Worm (Caenorhabditis elegans) whole organism, L2 larva: ENCODE results near the gene C16A3.5.

Source experiments
- C34F6.9 ChIP-seq: fragments of 150-350 bp; optimal IDR thresholded peaks from 2 replicates; lab custom pipeline; 2014; ENCODE audit warnings: missing biosample characterization, missing genetic modification characterization
- F13H6.1 ChIP-seq: sonication (generic microtip); optimal IDR thresholded peaks from 2 replicates; lab custom pipeline; 2016; ENCODE audit warnings: missing genetic modification characterization, missing compliant biosample characterization
- Y55F3AM.14 ChIP-seq: fragments of 200-800 bp; sonication (Bioruptor generic); optimal IDR thresholded peaks from 2 replicates; lab custom pipeline; 2018; ENCODE audit warnings: mild to moderate bottlenecking, missing genetic modification characterization, missing compliant biosample characterization
- ZK546.5 ChIP-seq: sonication (generic microtip); optimal IDR thresholded peaks from 2 replicates; lab custom pipeline; 2017; ENCODE audit warnings: missing biosample characterization, missing genetic modification characterization
- aly-2 ChIP-seq: fragments of 150-350 bp; optimal IDR thresholded peaks from 2 replicates; lab custom pipeline; 2014; ENCODE audit warnings: missing biosample characterization, missing genetic modification characterization
- ama-1 ChIP-seq: fragments of 150-350 bp; optimal IDR thresholded peaks from 2 replicates; lab custom pipeline; 2018; ENCODE audit warnings: inconsistent platforms
- blmp-1 ChIP-seq: sonication (generic microtip); optimal IDR thresholded peaks from 2 replicates; lab custom pipeline; 2017; ENCODE audit warnings: missing genetic modification characterization, mild to moderate bottlenecking, missing compliant biosample characterization, antibody characterized with exemption, moderate library complexity; ENCODE audit not compliant: insufficient read depth
- ceh-16 ChIP-seq: fragments of 150-350 bp; optimal IDR thresholded peaks from 2 replicates; lab custom pipeline; 2014; ENCODE audit warnings: missing biosample characterization, missing genetic modification characterization
- ceh-82 ChIP-seq: fragments of 150-350 bp; optimal IDR thresholded peaks from 2 replicates; lab custom pipeline; 2014; ENCODE audit warnings: missing biosample characterization, missing genetic modification characterization
- crh-2 ChIP-seq: sonication (generic microtip); optimal IDR thresholded peaks from 2 replicates; lab custom pipeline; 2017; ENCODE audit warnings: missing biosample characterization, missing genetic modification characterization
- dmd-4 ChIP-seq: sonication (generic microtip); optimal IDR thresholded peaks from 2 replicates; lab custom pipeline; 2017; ENCODE audit warnings: missing biosample characterization, missing genetic modification characterization
- egl-27 ChIP-seq: sonication (generic microtip); optimal IDR thresholded peaks from 3 replicates; lab custom pipeline; 2017; ENCODE audit warnings: missing biosample characterization, missing genetic modification reagents, missing genetic modification characterization
- elt-1 ChIP-seq: fragments of 150-350 bp; optimal IDR thresholded peaks from 2 replicates; lab custom pipeline; 2014; ENCODE audit warnings: missing biosample characterization, missing genetic modification characterization
- elt-3 ChIP-seq: sonication (generic microtip); optimal IDR thresholded peaks from 2 replicates; lab custom pipeline; 2017; ENCODE audit warnings: missing biosample characterization, missing genetic modification characterization
- fos-1 ChIP-seq: fragments of 150-350 bp; optimal IDR thresholded peaks from 2 replicates; lab custom pipeline; 2014; ENCODE audit warnings: missing biosample characterization, missing genetic modification characterization
- gmeb-1 ChIP-seq: fragments of 150-350 bp; optimal IDR thresholded peaks from 2 replicates; lab custom pipeline; 2014; ENCODE audit warnings: missing biosample characterization, missing genetic modification characterization
- lin-11 ChIP-seq: fragments of 150-350 bp; sonication (generic microtip); optimal IDR thresholded peaks from 2 replicates; lab custom pipeline; 2014; ENCODE audit warnings: missing biosample characterization, missing genetic modification characterization, inconsistent platforms, mixed read lengths
- lin-39 ChIP-seq: fragments of 150-350 bp; optimal IDR thresholded peaks from 2 replicates; lab custom pipeline; 2014; ENCODE audit warnings: missing biosample characterization, missing genetic modification reagents, missing genetic modification characterization
- lsy-2 ChIP-seq, 2 experiments: fragments of 150-350 bp in 1 of 2; sonication (generic microtip) in 1 of 2; optimal IDR thresholded peaks; 2 replicates each; lab custom pipeline; 2014 to 2017; ENCODE audit warnings: missing biosample characterization in 2 of 2, missing genetic modification characterization in 2 of 2
- mab-5 ChIP-seq: fragments of 150-350 bp; optimal IDR thresholded peaks from 2 replicates; lab custom pipeline; 2014; ENCODE audit warnings: missing biosample characterization, missing genetic modification characterization
- mbf-1 ChIP-seq: sonication (generic microtip); optimal IDR thresholded peaks from 2 replicates; lab custom pipeline; 2017; ENCODE audit warnings: missing biosample characterization, missing genetic modification characterization
- mdl-1 ChIP-seq, 2 experiments: fragments of 150-350 bp in 1 of 2; sonication (generic microtip) in 1 of 2; optimal IDR thresholded peaks; 2 replicates each; lab custom pipeline; 2017; ENCODE audit warnings: missing biosample characterization in 2 of 2, missing genetic modification characterization in 2 of 2
- nhr-129 ChIP-seq: fragments of 150-350 bp; optimal IDR thresholded peaks from 2 replicates; lab custom pipeline; 2014; ENCODE audit warnings: missing biosample characterization, missing genetic modification characterization
- nhr-21 ChIP-seq: fragments of 150-350 bp; optimal IDR thresholded peaks from 2 replicates; lab custom pipeline; 2014; ENCODE audit warnings: missing biosample characterization, missing genetic modification characterization
- nhr-23 ChIP-seq: fragments of 150-350 bp; optimal IDR thresholded peaks from 2 replicates; lab custom pipeline; 2014; ENCODE audit warnings: missing biosample characterization, missing genetic modification reagents, missing genetic modification characterization
- nhr-25 ChIP-seq: fragments of 150-350 bp; sonication (generic microtip); optimal IDR thresholded peaks from 3 replicates; lab custom pipeline; 2014; ENCODE audit warnings: missing biosample characterization, missing genetic modification characterization
- peb-1 ChIP-seq: fragments of 150-350 bp; optimal IDR thresholded peaks from 2 replicates; lab custom pipeline; 2014; ENCODE audit warnings: missing biosample characterization, missing genetic modification characterization
- skn-1 ChIP-seq: sonication (generic microtip); optimal IDR thresholded peaks from 2 replicates; lab custom pipeline; 2017; ENCODE audit warnings: missing biosample characterization, missing genetic modification characterization
- sma-3 ChIP-seq: sonication (generic microtip); optimal IDR thresholded peaks from 2 replicates; lab custom pipeline; 2016; ENCODE audit warnings: missing genetic modification reagents, missing genetic modification characterization, missing compliant biosample characterization
- sma-9 ChIP-seq, 2 experiments: fragments of 150-350 bp in 1 of 2; sonication (generic microtip) in 1 of 2; optimal IDR thresholded peaks; 2 replicates each; lab custom pipeline; 2014 to 2016; ENCODE audit warnings: missing genetic modification characterization in 2 of 2, mild to moderate bottlenecking in 1 of 2, missing biosample characterization in 1 of 2, missing compliant biosample characterization in 1 of 2, missing genetic modification reagents in 1 of 2, moderate library complexity in 1 of 2
- snpc-4 ChIP-seq: fragments of 150-350 bp; optimal IDR thresholded peaks from 2 replicates; lab custom pipeline; 2014; ENCODE audit warnings: missing biosample characterization, missing genetic modification characterization
- unc-39 ChIP-seq: fragments of 150-350 bp; optimal IDR thresholded peaks from 2 replicates; lab custom pipeline; 2014; ENCODE audit warnings: missing biosample characterization, missing genetic modification characterization
- unc-55 ChIP-seq: fragments of 150-350 bp; sonication (generic microtip); optimal IDR thresholded peaks from 3 replicates; lab custom pipeline; 2014; ENCODE audit warnings: missing biosample characterization, missing genetic modification reagents, missing genetic modification characterization
- unc-62 ChIP-seq: fragments of 150-350 bp; optimal IDR thresholded peaks from 2 replicates; lab custom pipeline; 2014; ENCODE audit warnings: missing biosample characterization, missing genetic modification reagents, missing genetic modification characterization
- zag-1 ChIP-seq: fragments of 150-350 bp; optimal IDR thresholded peaks from 2 replicates; lab custom pipeline; 2014; ENCODE audit warnings: missing biosample characterization, missing genetic modification characterization
- ztf-1 ChIP-seq: fragments of 200-800 bp; sonication (Bioruptor generic); conservative IDR thresholded peaks from 2 replicates; pipeline ENCODE4 v1.3.6; 2022; ENCODE audit warnings: missing genetic modification characterization, missing compliant biosample characterization
- ztf-4 ChIP-seq: fragments of 150-350 bp; optimal IDR thresholded peaks from 2 replicates; lab custom pipeline; 2014; ENCODE audit warnings: missing biosample characterization, missing genetic modification characterization

The C16A3.5 gene

ce11 chrIII:6360114-6360513 is 20.5 kb upstream of the C16A3.5 start (continued):
- TF ChIP-seq sma-3 (GFP tag; lab: Kevin White, UChicago): no peak
- TF ChIP-seq crh-2 (tag; lab: Kevin White, UChicago): no peak
- TF ChIP-seq aly-2: no peak
- peak; percentile 34 for TF ChIP-seq nhr-25 (tag; lab: Kevin White, UChicago)
- TF ChIP-seq mab-5: peak; percentile 8
- peak; percentile 74 for TF ChIP-seq nhr-129 (tag; lab: Kevin White, UChicago)
- no peak for TF ChIP-seq mbf-1 (tag; lab: Kevin White, UChicago)
- TF ChIP-seq ZK546.5: no peak
- TF ChIP-seq mdl-1 (tag; optimal IDR thresholded peaks at IDR 0.05; lab: Kevin White, UChicago): peak in 1 of 2 experiments; percentile 1
- TF ChIP-seq ceh-16 (tag; lab: Kevin White, UChicago): no peak
- no peak for TF ChIP-seq zag-1 (tag; lab: Kevin White, UChicago)
- TF ChIP-seq unc-39: no peak
- TF ChIP-seq blmp-1 (tag; lab: Kevin White, UChicago): peak; percentile 31
- no peak for TF ChIP-seq snpc-4 (tag; lab: Kevin White, UChicago)
- TF ChIP-seq egl-27 (tag; lab: Kevin White, UChicago): no peak

- TF ChIP-seq unc-55 (GFP tag; lab: Kevin White, UChicago) (no peak), lsy-2 (tag; optimal IDR thresholded peaks at IDR 0.05; lab: Kevin White, UChicago) (peak in 1 of 2 experiments; percentile 35), nhr-21 (tag; lab: Kevin White, UChicago) (peak; percentile 41), blmp-1 (tag; lab: Kevin White, UChicago) (peak; percentile 89), nhr-25 (tag; lab: Kevin White, UChicago) (peak; percentile 42), mdl-1 (tag; optimal IDR thresholded peaks at IDR 0.05; lab: Kevin White, UChicago) (peak in 1 of 2 experiments; percentile 24), nhr-129 (tag; lab: Kevin White, UChicago) (peak; percentile 73), sma-3 (GFP tag; lab: Kevin White, UChicago) (peak; percentile 16), sma-9 (GFP tag; optimal IDR thresholded peaks at IDR 0.05; lab: Kevin White, UChicago) (peak; percentile 73), sma-9 (tag; optimal IDR thresholded peaks at IDR 0.05; lab: Kevin White, UChicago) (no peak), elt-1 (tag; lab: Kevin White, UChicago) (no peak), egl-27 (tag; lab: Kevin White, UChicago) (peak; percentile 24)
Observed at ce11 chrIII:6360825-6361224, 19.7 kb upstream of the C16A3.5 start.

ce11 chrIII:6361560-6361959 is 19.0 kb upstream of the C16A3.5 start:
- TF ChIP-seq lin-11 (no peak), aly-2 (no peak), skn-1 (tag; lab: Kevin White, UChicago) (peak; percentile 58), peb-1 (tag; lab: Kevin White, UChicago) (no peak), fos-1 (tag; lab: Kevin White, UChicago) (peak; percentile 78), nhr-129 (tag; lab: Kevin White, UChicago) (peak; percentile 9), ztf-4 (tag; lab: Kevin White, UChicago) (no peak), crh-2 (tag; lab: Kevin White, UChicago) (peak; percentile 53), nhr-23 (tag; lab: Kevin White, UChicago) (no peak), ztf-1 (GFP tag; lab: Robert Waterston, UW) (no peak), lin-39 (tag; lab: Kevin White, UChicago) (no peak), mdl-1 (tag; optimal IDR thresholded peaks at IDR 0.05; lab: Kevin White, UChicago) (peak in 1 of 2 experiments; percentile 16), gmeb-1 (peak; percentile 29), sma-3 (GFP tag; lab: Kevin White, UChicago) (peak; percentile 5), snpc-4 (tag; lab: Kevin White, UChicago) (no peak), unc-62 (GFP tag; lab: Kevin White, UChicago) (no peak), Y55F3AM.14 (no peak), F13H6.1 (peak; percentile 15), sma-9 (GFP tag; optimal IDR thresholded peaks at IDR 0.05; lab: Kevin White, UChicago) (peak; percentile 58), sma-9 (tag; optimal IDR thresholded peaks at IDR 0.05; lab: Kevin White, UChicago) (no peak), elt-3 (tag; lab: Kevin White, UChicago) (no peak), mbf-1 (tag; lab: Kevin White, UChicago) (no peak)
- TF ChIP-seq, all 48 proteins: peak for 9

- no peak for TF ChIP-seq ztf-1 (GFP tag; lab: Robert Waterston, UW)
- peak; percentile 69 for TF ChIP-seq ztf-4 (tag; lab: Kevin White, UChicago)
- peak; percentile 42 for TF ChIP-seq gmeb-1
- TF ChIP-seq ama-1: no peak
- TF ChIP-seq nhr-129 (tag; lab: Kevin White, UChicago): peak; percentile 79
- peak in 1 of 2 experiments; percentile 31 for TF ChIP-seq mdl-1 (tag; optimal IDR thresholded peaks at IDR 0.05; lab: Kevin White, UChicago)
- peak; percentile 60 for TF ChIP-seq C34F6.9 (tag; lab: Kevin White, UChicago)
- TF ChIP-seq lin-11: no peak
- TF ChIP-seq nhr-25 (tag; lab: Kevin White, UChicago): peak; percentile 59
- TF ChIP-seq dmd-4 (tag; lab: Kevin White, UChicago): no peak
- peak; percentile 75 for TF ChIP-seq F13H6.1
- TF ChIP-seq unc-62 (GFP tag; lab: Kevin White, UChicago): no peak
- peak; percentile 75 for TF ChIP-seq fos-1 (tag; lab: Kevin White, UChicago)
- TF ChIP-seq sma-9 (GFP tag; optimal IDR thresholded peaks at IDR 0.05; lab: Kevin White, UChicago): peak; percentile 93
- no peak for TF ChIP-seq sma-9 (tag; optimal IDR thresholded peaks at IDR 0.05; lab: Kevin White, UChicago)
- no peak for TF ChIP-seq aly-2
- TF ChIP-seq nhr-23 (tag; lab: Kevin White, UChicago): no peak
- TF ChIP-seq sma-3 (GFP tag; lab: Kevin White, UChicago): peak; percentile 58
- TF ChIP-seq mab-5: no peak
- peak; percentile 85 for TF ChIP-seq egl-27 (tag; lab: Kevin White, UChicago)
- TF ChIP-seq nhr-21 (tag; lab: Kevin White, UChicago): peak; percentile 68
- no peak for TF ChIP-seq ceh-82 (tag; lab: Kevin White, UChicago)
- peak; percentile 21 for TF ChIP-seq ceh-16 (tag; lab: Kevin White, UChicago)
- peak; percentile 62 for TF ChIP-seq blmp-1 (tag; lab: Kevin White, UChicago)
- TF ChIP-seq lsy-2 (tag; optimal IDR thresholded peaks at IDR 0.05; lab: Kevin White, UChicago): peak; percentile 0 to 60
- peak; percentile 19 for TF ChIP-seq unc-55 (GFP tag; lab: Kevin White, UChicago)
- TF ChIP-seq Y55F3AM.14: no peak
Observed at ce11 chrIII:6362323-6362922, 18.1 kb upstream of the C16A3.5 start.
